Fruit fly (Drosophila melanogaster): Measurements from ENCODE around the gene bdl.

Gene bdl

dm6 chr2L:4345569-4346131, 21.3 kb downstream of the bdl start (continued):
- TF ChIP-seq Xrp1 (GFP tag; IDR thresholded peaks at IDR 0.05), result peak; percentile 31; the same call in 1 of the 2 replicates
- no peak for TF ChIP-seq Hr3 (GFP tag; optimal IDR thresholded peaks at IDR 0.05)
- TF ChIP-seq CG13287 (GFP tag; IDR thresholded peaks at IDR 0.05; ENCODE audit: partially characterized antibody), result no peak; the same call in 1 of the 2 replicates
- TF ChIP-seq mam (GFP tag; optimal IDR thresholded peaks at IDR 0.05), result no peak
- no peak for TF ChIP-seq CG7556 (GFP tag; optimal IDR thresholded peaks at IDR 0.05)
- TF ChIP-seq pum (GFP tag; optimal IDR thresholded peaks at IDR 0.05), result no peak
- peak; percentile 39 for TF ChIP-seq CG10267 (tag; optimal IDR thresholded peaks at IDR 0.05)
- TF ChIP-seq ssp (GFP tag; IDR thresholded peaks at IDR 0.05), result no peak
- TF ChIP-seq Dp (GFP tag; optimal IDR thresholded peaks at IDR 0.05), result peak; percentile 91
- no peak for TF ChIP-seq CG3838 (GFP tag; optimal IDR thresholded peaks at IDR 0.05)
- peak; percentile 17; the same call in 1 of the 2 replicates for TF ChIP-seq Scr (GFP tag; IDR thresholded peaks at IDR 0.05; ENCODE audit: partially characterized antibody)
- TF ChIP-seq CG34224 (GFP tag; IDR thresholded peaks at IDR 0.05; ENCODE audit: partially characterized antibody), result no peak
- TF ChIP-seq dpn (GFP tag; optimal IDR thresholded peaks at IDR 0.05), result peak in 1 of 2 experiments; percentile 18
- TF ChIP-seq D19A (tag; optimal IDR thresholded peaks at IDR 0.05), result no peak
- TF ChIP-seq lbe (GFP tag; optimal IDR thresholded peaks at IDR 0.05), result peak; percentile 32
- peak; percentile 42 for TF ChIP-seq CG7987 (GFP tag; optimal IDR thresholded peaks at IDR 0.05)
- TF ChIP-seq NC2β (GFP tag; optimal IDR thresholded peaks at IDR 0.05), result no peak
- TF ChIP-seq CG11398 (GFP tag; optimal IDR thresholded peaks at IDR 0.05), result no peak
- peak; percentile 9 for TF ChIP-seq CG2120 (GFP tag; optimal IDR thresholded peaks at IDR 0.05)
- 0 out of 2 replicates have a peak, but pooled peaks have one; percentile 8 for TF ChIP-seq CG31441 (GFP tag; IDR thresholded peaks at IDR 0.05)
- TF ChIP-seq en (GFP tag; optimal IDR thresholded peaks at IDR 0.05), result no peak
- no peak for TF ChIP-seq Jarid2 (GFP tag; optimal IDR thresholded peaks at IDR 0.05)
- TF ChIP-seq knrl (GFP tag; IDR thresholded peaks at IDR 0.05; ENCODE audit: partially characterized antibody), result peak; percentile 34; the same call in 1 of the 3 replicates
- no peak for TF ChIP-seq Spps (tag; optimal IDR thresholded peaks at IDR 0.05)
- TF ChIP-seq CG8478 (optimal IDR thresholded peaks at IDR 0.05), result no peak
- TF ChIP-seq CG2116 (GFP tag; optimal IDR thresholded peaks at IDR 0.05), result peak; percentile 26
- TF ChIP-seq Rfx (GFP tag; IDR thresholded peaks at IDR 0.05), result peak; percentile 26; the same call in 1 of the 2 replicates
- peak; percentile 32 for TF ChIP-seq CG15696 (tag; optimal IDR thresholded peaks at IDR 0.05)
- no peak for TF ChIP-seq peb (GFP tag; IDR thresholded peaks at IDR 0.05)
- TF ChIP-seq gce (GFP tag; IDR thresholded peaks at IDR 0.05), result no peak
- peak; percentile 51 for TF ChIP-seq BEAF-32 (GFP tag; optimal IDR thresholded peaks at IDR 0.05)
- TF ChIP-seq Oli (tag; optimal IDR thresholded peaks at IDR 0.05), result no peak
- TF ChIP-seq CG8281 (tag; optimal IDR thresholded peaks at IDR 0.05), result no peak
- peak; percentile 58 for TF ChIP-seq CG15601 (tag; optimal IDR thresholded peaks at IDR 0.05)
- TF ChIP-seq CG6683 (GFP tag; optimal IDR thresholded peaks at IDR 0.05), result no peak
- TF ChIP-seq cwo (GFP tag; optimal IDR thresholded peaks at IDR 0.05), result no peak
- TF ChIP-seq nerfin-1 (tag; optimal IDR thresholded peaks at IDR 0.05), result no peak
- peak; percentile 57 for TF ChIP-seq Hmr (GFP tag; optimal IDR thresholded peaks at IDR 0.05)
- TF ChIP-seq CG2712 (tag; optimal IDR thresholded peaks at IDR 0.05), result peak; percentile 25
- peak; percentile 45; the same call in 1 of the 3 replicates for TF ChIP-seq zfh1 (GFP tag; IDR thresholded peaks at IDR 0.05)
- no peak for TF ChIP-seq CG12391 (tag; optimal IDR thresholded peaks at IDR 0.05)
- peak; percentile 9 for TF ChIP-seq Nf-YC (tag; optimal IDR thresholded peaks at IDR 0.05)
- TF ChIP-seq CG12659 (GFP tag; optimal IDR thresholded peaks at IDR 0.05), result peak; percentile 8
- peak; percentile 92 for TF ChIP-seq pita (GFP tag; optimal IDR thresholded peaks at IDR 0.05)
- peak; percentile 92 for TF ChIP-seq pros (GFP tag; optimal IDR thresholded peaks at IDR 0.05)
- no peak for TF ChIP-seq CG32772 (GFP tag; IDR thresholded peaks at IDR 0.05)
- peak; percentile 24 for TF ChIP-seq Fer1 (GFP tag; optimal IDR thresholded peaks at IDR 0.05)
- TF ChIP-seq aop (GFP tag; IDR thresholded peaks at IDR 0.05), result no peak
- no peak for TF ChIP-seq D19B (GFP tag; optimal IDR thresholded peaks at IDR 0.05)

Measured in whole organism, embryonic.